Worm (Caenorhabditis elegans) whole organism, late embryonic: Measurements from ENCODE around the gene M04G7.5.

ENCODE experiments used
- ahr-1 ChIP-seq: sonication (generic microtip); optimal IDR thresholded peaks from 2 replicates; lab custom pipeline; 2016; ENCODE audit warnings: missing genetic modification characterization, missing compliant biosample characterization
- ceh-19 ChIP-seq: fragments of 200-800 bp; sonication (Bioruptor generic); optimal IDR thresholded peaks from 2 replicates; lab custom pipeline; 2018; ENCODE audit warnings: mild to moderate bottlenecking, missing genetic modification characterization, missing compliant biosample characterization
- ceh-24 ChIP-seq: sonication (generic microtip); optimal IDR thresholded peaks from 2 replicates; lab custom pipeline; 2016; ENCODE audit warnings: mild to moderate bottlenecking, missing genetic modification characterization, missing compliant biosample characterization
- ceh-30 ChIP-seq: fragments of 150-350 bp; optimal IDR thresholded peaks from 2 replicates; lab custom pipeline; 2014; ENCODE audit warnings: missing biosample characterization, missing genetic modification characterization
- ceh-34 ChIP-seq: sonication (generic microtip); optimal IDR thresholded peaks from 2 replicates; lab custom pipeline; 2016; ENCODE audit warnings: mild to moderate bottlenecking, missing genetic modification characterization, missing compliant biosample characterization
- ceh-9 ChIP-seq: sonication (generic microtip); optimal IDR thresholded peaks from 2 replicates; lab custom pipeline; 2016; ENCODE audit warnings: mild to moderate bottlenecking, missing genetic modification characterization, inconsistent platforms, missing compliant biosample characterization
- fkh-10 ChIP-seq: fragments of 150-350 bp; optimal IDR thresholded peaks from 2 replicates; lab custom pipeline; 2014; ENCODE audit warnings: missing biosample characterization, missing genetic modification reagents, missing genetic modification characterization
- hlh-15 ChIP-seq: sonication (generic microtip); optimal IDR thresholded peaks from 2 replicates; lab custom pipeline; 2016; ENCODE audit warnings: missing genetic modification characterization, missing compliant biosample characterization
- lin-11 ChIP-seq: fragments of 200-800 bp; sonication (Bioruptor generic); optimal IDR thresholded peaks from 2 replicates; lab custom pipeline; 2018; ENCODE audit warnings: mild to moderate bottlenecking, missing genetic modification characterization, missing compliant biosample characterization
- nhr-11 ChIP-seq: fragments of 150-350 bp; optimal IDR thresholded peaks from 2 replicates; lab custom pipeline; 2014; ENCODE audit warnings: missing biosample characterization, missing genetic modification characterization
- pros-1 ChIP-seq: fragments of 150-350 bp; optimal IDR thresholded peaks from 2 replicates; lab custom pipeline; 2014; ENCODE audit warnings: missing biosample characterization, missing genetic modification reagents, missing genetic modification characterization
- tbx-2 ChIP-seq: sonication (generic microtip); optimal IDR thresholded peaks from 2 replicates; lab custom pipeline; 2016; ENCODE audit warnings: missing genetic modification characterization, missing compliant biosample characterization
- unc-86 ChIP-seq: sonication (generic microtip); optimal IDR thresholded peaks from 2 replicates; lab custom pipeline; 2016; ENCODE audit warnings: missing genetic modification characterization, missing compliant biosample characterization

DNA sequence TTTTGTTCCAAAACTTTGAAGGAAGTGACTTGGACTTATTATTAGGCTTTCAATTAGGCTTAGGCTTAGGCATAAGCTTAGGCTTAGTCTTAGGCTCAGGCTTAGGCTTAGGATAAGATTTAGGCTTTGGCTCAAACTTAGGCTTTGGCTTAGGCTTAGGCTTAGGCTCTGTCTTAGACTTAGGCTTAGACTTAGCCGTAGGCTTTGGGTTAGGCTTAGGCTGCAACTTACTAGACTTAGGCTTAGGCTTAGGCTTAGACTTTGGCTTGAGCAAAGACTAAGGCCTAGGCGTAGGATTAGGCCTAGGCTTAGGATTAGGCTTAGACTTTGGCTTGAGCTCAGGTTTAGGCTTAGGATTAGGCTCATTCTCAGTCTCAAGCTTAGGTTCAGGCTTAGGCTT is 29.9 kb downstream of the M04G7.5 start:
- TF ChIP-seq hlh-15 (tag; lab: Kevin White, UChicago) (no peak), ceh-34 (tag; lab: Kevin White, UChicago) (no peak), ceh-30 (no peak), ceh-19 (GFP tag; lab: Kevin White, UChicago) (no peak), ceh-9 (tag; lab: Kevin White, UChicago) (no peak), nhr-11 (tag; lab: Kevin White, UChicago) (no peak), unc-86 (tag; lab: Kevin White, UChicago) (no peak), lin-11 (tag; lab: Kevin White, UChicago) (no peak), pros-1 (no peak), ahr-1 (no peak), fkh-10 (GFP tag; lab: Kevin White, UChicago) (no peak), tbx-2 (no peak), ceh-24 (tag; lab: Kevin White, UChicago) (no peak)
